Worm (Caenorhabditis elegans) whole organism, L2 larva: Measurements from ENCODE around the gene E02A10.4.

ENCODE experiments used
- F13H6.1 ChIP-seq: sonication (generic microtip); optimal IDR thresholded peaks from 2 replicates; lab custom pipeline; 2016; ENCODE audit warnings: missing genetic modification characterization, missing compliant biosample characterization
- Y55F3AM.14 ChIP-seq: fragments of 200-800 bp; sonication (Bioruptor generic); optimal IDR thresholded peaks from 2 replicates; lab custom pipeline; 2018; ENCODE audit warnings: mild to moderate bottlenecking, missing genetic modification characterization, missing compliant biosample characterization
- alr-1 ChIP-seq: fragments of 150-350 bp; optimal IDR thresholded peaks from 2 replicates; lab custom pipeline; 2014; ENCODE audit warnings: missing biosample characterization, missing genetic modification characterization
- aly-2 ChIP-seq: fragments of 150-350 bp; optimal IDR thresholded peaks from 2 replicates; lab custom pipeline; 2014; ENCODE audit warnings: missing biosample characterization, missing genetic modification characterization
- ama-1 ChIP-seq: fragments of 150-350 bp; optimal IDR thresholded peaks from 2 replicates; lab custom pipeline; 2018; ENCODE audit warnings: inconsistent platforms
- blmp-1 ChIP-seq: sonication (generic microtip); optimal IDR thresholded peaks from 2 replicates; lab custom pipeline; 2017; ENCODE audit warnings: missing genetic modification characterization, mild to moderate bottlenecking, missing compliant biosample characterization, antibody characterized with exemption, moderate library complexity; ENCODE audit not compliant: insufficient read depth
- crh-2 ChIP-seq: sonication (generic microtip); optimal IDR thresholded peaks from 2 replicates; lab custom pipeline; 2017; ENCODE audit warnings: missing biosample characterization, missing genetic modification characterization
- dmd-4 ChIP-seq: sonication (generic microtip); optimal IDR thresholded peaks from 2 replicates; lab custom pipeline; 2017; ENCODE audit warnings: missing biosample characterization, missing genetic modification characterization
- egl-27 ChIP-seq: sonication (generic microtip); optimal IDR thresholded peaks from 3 replicates; lab custom pipeline; 2017; ENCODE audit warnings: missing biosample characterization, missing genetic modification reagents, missing genetic modification characterization
- elt-1 ChIP-seq: fragments of 150-350 bp; optimal IDR thresholded peaks from 2 replicates; lab custom pipeline; 2014; ENCODE audit warnings: missing biosample characterization, missing genetic modification characterization
- elt-3 ChIP-seq: sonication (generic microtip); optimal IDR thresholded peaks from 2 replicates; lab custom pipeline; 2017; ENCODE audit warnings: missing biosample characterization, missing genetic modification characterization
- fos-1 ChIP-seq: fragments of 150-350 bp; optimal IDR thresholded peaks from 2 replicates; lab custom pipeline; 2014; ENCODE audit warnings: missing biosample characterization, missing genetic modification characterization
- gmeb-1 ChIP-seq: fragments of 150-350 bp; optimal IDR thresholded peaks from 2 replicates; lab custom pipeline; 2014; ENCODE audit warnings: missing biosample characterization, missing genetic modification characterization
- lin-11 ChIP-seq: fragments of 150-350 bp; sonication (generic microtip); optimal IDR thresholded peaks from 2 replicates; lab custom pipeline; 2014; ENCODE audit warnings: missing biosample characterization, missing genetic modification characterization, inconsistent platforms, mixed read lengths
- lin-13 ChIP-seq: fragments of 150-350 bp; optimal IDR thresholded peaks from 2 replicates; lab custom pipeline; 2014; ENCODE audit warnings: missing biosample characterization, missing genetic modification reagents, missing genetic modification characterization
- lin-39 ChIP-seq: fragments of 150-350 bp; optimal IDR thresholded peaks from 2 replicates; lab custom pipeline; 2014; ENCODE audit warnings: missing biosample characterization, missing genetic modification reagents, missing genetic modification characterization
- lsy-2 ChIP-seq, 2 experiments: fragments of 150-350 bp in 1 of 2; sonication (generic microtip) in 1 of 2; optimal IDR thresholded peaks; 2 replicates each; lab custom pipeline; 2014 to 2017; ENCODE audit warnings: missing biosample characterization in 2 of 2, missing genetic modification characterization in 2 of 2
- mab-5 ChIP-seq: fragments of 150-350 bp; optimal IDR thresholded peaks from 2 replicates; lab custom pipeline; 2014; ENCODE audit warnings: missing biosample characterization, missing genetic modification characterization
- mbf-1 ChIP-seq: sonication (generic microtip); optimal IDR thresholded peaks from 2 replicates; lab custom pipeline; 2017; ENCODE audit warnings: missing biosample characterization, missing genetic modification characterization
- mdl-1 ChIP-seq, 2 experiments: fragments of 150-350 bp in 1 of 2; sonication (generic microtip) in 1 of 2; optimal IDR thresholded peaks; 2 replicates each; lab custom pipeline; 2017; ENCODE audit warnings: missing biosample characterization in 2 of 2, missing genetic modification characterization in 2 of 2
- nhr-10 ChIP-seq: sonication (generic microtip); optimal IDR thresholded peaks from 2 replicates; lab custom pipeline; 2017; ENCODE audit warnings: missing biosample characterization, missing genetic modification characterization
- nhr-11 ChIP-seq: fragments of 150-350 bp; optimal IDR thresholded peaks from 2 replicates; lab custom pipeline; 2014; ENCODE audit warnings: missing biosample characterization, missing genetic modification characterization
- nhr-12 ChIP-seq: fragments of 150-350 bp; optimal IDR thresholded peaks from 2 replicates; lab custom pipeline; 2014; ENCODE audit warnings: missing biosample characterization, missing genetic modification characterization
- nhr-129 ChIP-seq: fragments of 150-350 bp; optimal IDR thresholded peaks from 2 replicates; lab custom pipeline; 2014; ENCODE audit warnings: missing biosample characterization, missing genetic modification characterization
- nhr-21 ChIP-seq: fragments of 150-350 bp; optimal IDR thresholded peaks from 2 replicates; lab custom pipeline; 2014; ENCODE audit warnings: missing biosample characterization, missing genetic modification characterization
- nhr-23 ChIP-seq: fragments of 150-350 bp; optimal IDR thresholded peaks from 2 replicates; lab custom pipeline; 2014; ENCODE audit warnings: missing biosample characterization, missing genetic modification reagents, missing genetic modification characterization
- nhr-25 ChIP-seq: fragments of 150-350 bp; sonication (generic microtip); optimal IDR thresholded peaks from 3 replicates; lab custom pipeline; 2014; ENCODE audit warnings: missing biosample characterization, missing genetic modification characterization
- nhr-6 ChIP-seq: fragments of 150-350 bp; optimal IDR thresholded peaks from 2 replicates; lab custom pipeline; 2014; ENCODE audit warnings: missing biosample characterization, missing genetic modification characterization
- nhr-77 ChIP-seq: fragments of 150-350 bp; optimal IDR thresholded peaks from 2 replicates; lab custom pipeline; 2014; ENCODE audit warnings: missing biosample characterization, missing genetic modification characterization
- peb-1 ChIP-seq: fragments of 150-350 bp; optimal IDR thresholded peaks from 2 replicates; lab custom pipeline; 2014; ENCODE audit warnings: missing biosample characterization, missing genetic modification characterization
- sem-4 ChIP-seq: fragments of 150-350 bp; optimal IDR thresholded peaks from 2 replicates; lab custom pipeline; 2014; ENCODE audit warnings: missing biosample characterization, missing genetic modification reagents, missing genetic modification characterization
- sma-3 ChIP-seq: sonication (generic microtip); optimal IDR thresholded peaks from 2 replicates; lab custom pipeline; 2016; ENCODE audit warnings: missing genetic modification reagents, missing genetic modification characterization, missing compliant biosample characterization
- sma-9 ChIP-seq, 2 experiments: fragments of 150-350 bp in 1 of 2; sonication (generic microtip) in 1 of 2; optimal IDR thresholded peaks; 2 replicates each; lab custom pipeline; 2014 to 2016; ENCODE audit warnings: missing genetic modification characterization in 2 of 2, mild to moderate bottlenecking in 1 of 2, missing biosample characterization in 1 of 2, missing compliant biosample characterization in 1 of 2, missing genetic modification reagents in 1 of 2, moderate library complexity in 1 of 2
- unc-39 ChIP-seq: fragments of 150-350 bp; optimal IDR thresholded peaks from 2 replicates; lab custom pipeline; 2014; ENCODE audit warnings: missing biosample characterization, missing genetic modification characterization
- unc-55 ChIP-seq: fragments of 150-350 bp; sonication (generic microtip); optimal IDR thresholded peaks from 3 replicates; lab custom pipeline; 2014; ENCODE audit warnings: missing biosample characterization, missing genetic modification reagents, missing genetic modification characterization
- unc-62 ChIP-seq: fragments of 150-350 bp; optimal IDR thresholded peaks from 2 replicates; lab custom pipeline; 2014; ENCODE audit warnings: missing biosample characterization, missing genetic modification reagents, missing genetic modification characterization
- zag-1 ChIP-seq: fragments of 150-350 bp; optimal IDR thresholded peaks from 2 replicates; lab custom pipeline; 2014; ENCODE audit warnings: missing biosample characterization, missing genetic modification characterization
- ztf-1 ChIP-seq: fragments of 200-800 bp; sonication (Bioruptor generic); conservative IDR thresholded peaks from 2 replicates; pipeline ENCODE4 v1.3.6; 2022; ENCODE audit warnings: missing genetic modification characterization, missing compliant biosample characterization
- ztf-4 ChIP-seq: fragments of 150-350 bp; optimal IDR thresholded peaks from 2 replicates; lab custom pipeline; 2014; ENCODE audit warnings: missing biosample characterization, missing genetic modification characterization

Gene E02A10.4

DNA sequence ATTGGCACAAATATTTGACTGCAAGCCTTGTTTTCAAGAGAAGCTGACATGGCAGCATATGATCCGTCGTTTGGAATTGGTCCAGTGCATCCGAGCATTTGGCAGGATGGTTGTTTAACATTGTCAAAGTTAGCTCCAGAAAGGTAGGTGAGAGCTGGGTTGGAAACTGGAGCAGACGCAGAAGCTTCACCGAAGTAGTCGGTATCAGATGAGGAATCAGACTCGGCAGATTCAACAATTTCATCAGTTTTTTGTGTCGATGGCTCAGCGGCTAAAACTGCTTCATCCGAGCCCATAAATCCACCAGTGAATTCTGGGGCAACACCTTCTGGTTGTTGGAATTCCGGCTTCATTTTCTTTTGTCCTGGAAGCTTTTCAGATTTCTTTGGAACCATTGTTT, 18.1 kb downstream of the E02A10.4 start:
- TF ChIP-seq ama-1 (lab: Kevin White, UChicago) (peak; percentile 69), sem-4 (tag; lab: Kevin White, UChicago) (no peak), nhr-129 (tag; lab: Kevin White, UChicago) (peak; percentile 1)

DNA sequence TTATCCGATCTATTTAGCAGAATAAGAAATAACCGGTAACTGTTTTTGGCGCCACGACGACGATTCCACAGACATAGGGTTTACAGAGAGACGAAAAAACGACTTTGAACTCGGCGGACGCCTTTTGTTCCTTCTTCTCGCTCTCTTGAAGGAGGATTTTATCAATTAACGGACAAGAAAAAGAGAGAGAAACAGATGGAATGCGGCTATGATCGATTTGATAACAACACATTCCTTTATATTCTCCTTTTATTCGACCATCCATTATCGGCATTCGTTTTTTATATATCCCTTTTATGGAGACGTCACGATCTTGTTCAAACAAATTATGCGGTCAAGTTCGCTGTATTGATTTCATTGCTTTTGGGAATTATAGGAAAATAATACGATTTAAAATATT, 18.9 kb downstream of the E02A10.4 start:
- no peak for TF ChIP-seq ztf-4
- TF ChIP-seq nhr-11 = no peak
- TF ChIP-seq nhr-77 (tag; lab: Kevin White, UChicago) = no peak
- TF ChIP-seq nhr-6 (tag; lab: Kevin White, UChicago) = no peak
- TF ChIP-seq nhr-10 = no peak
- TF ChIP-seq lin-11 = no peak
- TF ChIP-seq egl-27 (tag; lab: Kevin White, UChicago) = no peak
- TF ChIP-seq elt-1 (tag; lab: Kevin White, UChicago) = no peak
- no peak for TF ChIP-seq unc-39 (tag; lab: Kevin White, UChicago)
- TF ChIP-seq F13H6.1 (tag; lab: Kevin White, UChicago) = no peak
- TF ChIP-seq sma-3 = peak; percentile 79
- TF ChIP-seq nhr-129 (tag; lab: Kevin White, UChicago) = peak; percentile 45
- no peak for TF ChIP-seq ztf-1 (GFP tag; lab: Robert Waterston, UW)
- TF ChIP-seq zag-1 (tag; lab: Kevin White, UChicago) = no peak
- peak; percentile 95 for TF ChIP-seq ama-1 (lab: Kevin White, UChicago)
- no peak for TF ChIP-seq sem-4 (tag; lab: Kevin White, UChicago)
- peak; percentile 70 for TF ChIP-seq sma-9 (GFP tag; optimal IDR thresholded peaks at IDR 0.05; lab: Kevin White, UChicago)
- no peak for TF ChIP-seq sma-9 (tag; optimal IDR thresholded peaks at IDR 0.05; lab: Kevin White, UChicago)
- TF ChIP-seq unc-55 (GFP tag; lab: Kevin White, UChicago) = no peak
- no peak for TF ChIP-seq elt-3 (tag; lab: Kevin White, UChicago)
- TF ChIP-seq nhr-21 (tag; lab: Kevin White, UChicago) = peak; percentile 89
- TF ChIP-seq mdl-1 (tag; optimal IDR thresholded peaks at IDR 0.05; lab: Kevin White, UChicago) = no peak
- no peak for TF ChIP-seq peb-1
- TF ChIP-seq blmp-1 (tag; lab: Kevin White, UChicago) = peak; percentile 57
- TF ChIP-seq lin-13 (GFP tag; lab: Kevin White, UChicago) = no peak
- peak in 1 of 2 experiments; percentile 29 for TF ChIP-seq lsy-2 (tag; optimal IDR thresholded peaks at IDR 0.05; lab: Kevin White, UChicago)
- no peak for TF ChIP-seq alr-1 (tag; lab: Kevin White, UChicago)
- peak; percentile 1 for TF ChIP-seq gmeb-1 (tag; lab: Kevin White, UChicago)
- no peak for TF ChIP-seq nhr-12
- no peak for TF ChIP-seq fos-1 (tag; lab: Kevin White, UChicago)
- TF ChIP-seq mbf-1 = no peak
- TF ChIP-seq unc-62 (GFP tag; lab: Kevin White, UChicago) = no peak
- TF ChIP-seq Y55F3AM.14 (GFP tag; lab: Kevin White, UChicago) = no peak
- TF ChIP-seq nhr-25 (tag; lab: Kevin White, UChicago) = peak; percentile 38
- TF ChIP-seq mab-5 (tag; lab: Kevin White, UChicago) = no peak

DNA sequence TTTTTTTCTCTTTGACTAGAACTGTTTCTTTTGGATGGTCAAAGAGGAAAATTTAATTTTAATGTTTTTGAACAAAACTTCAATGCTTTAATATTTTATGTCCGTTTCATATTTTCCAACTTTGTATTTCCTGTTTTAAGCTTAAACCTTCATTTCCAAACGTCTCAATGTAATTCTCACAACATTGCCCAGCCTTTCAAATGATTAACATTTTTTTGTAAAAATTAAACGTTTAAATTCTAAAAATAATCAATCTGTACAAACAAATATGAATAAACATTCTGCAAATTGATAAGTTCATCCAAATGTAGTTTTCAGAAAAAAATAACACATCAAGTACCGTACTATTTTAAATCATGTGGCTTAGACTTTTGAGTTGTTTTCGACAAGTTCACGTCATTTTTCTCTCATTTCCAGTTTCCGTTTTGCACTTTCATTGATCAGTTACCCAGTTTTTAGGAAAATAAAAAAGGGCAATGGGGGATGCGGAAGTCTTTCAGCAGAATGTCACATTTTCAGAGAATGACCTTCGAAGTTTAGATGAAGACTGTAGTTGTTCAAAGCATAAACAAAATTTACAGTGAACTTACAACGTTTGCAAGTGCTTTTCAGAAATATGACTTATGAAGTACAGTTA, 24.9 kb downstream of the E02A10.4 start:
- TF ChIP-seq nhr-11 = peak; percentile 83
- no peak for TF ChIP-seq lin-39 (tag; lab: Kevin White, UChicago)
- TF ChIP-seq blmp-1 (tag; lab: Kevin White, UChicago) = peak; percentile 48
- no peak for TF ChIP-seq Y55F3AM.14 (GFP tag; lab: Kevin White, UChicago)
- no peak for TF ChIP-seq nhr-23 (tag; lab: Kevin White, UChicago)
- no peak for TF ChIP-seq sma-3
- TF ChIP-seq elt-3 (tag; lab: Kevin White, UChicago) = no peak
- no peak for TF ChIP-seq nhr-12
- TF ChIP-seq aly-2 (tag; lab: Kevin White, UChicago) = no peak
- no peak for TF ChIP-seq unc-39 (tag; lab: Kevin White, UChicago)
- peak in 1 of 2 experiments; percentile 43 for TF ChIP-seq lsy-2 (tag; optimal IDR thresholded peaks at IDR 0.05; lab: Kevin White, UChicago)
- no peak for TF ChIP-seq alr-1 (tag; lab: Kevin White, UChicago)
- peak; percentile 60 for TF ChIP-seq nhr-21 (tag; lab: Kevin White, UChicago)
- TF ChIP-seq nhr-25 (tag; lab: Kevin White, UChicago) = peak; percentile 37
- no peak for TF ChIP-seq dmd-4 (tag; lab: Kevin White, UChicago)
- no peak for TF ChIP-seq crh-2
- no peak for TF ChIP-seq F13H6.1 (tag; lab: Kevin White, UChicago)
- TF ChIP-seq ztf-1 (GFP tag; lab: Robert Waterston, UW) = no peak
- peak; percentile 45 for TF ChIP-seq fos-1 (tag; lab: Kevin White, UChicago)
